Fruit fly (Drosophila melanogaster) whole organism, wandering third instar larva: ENCODE data around the gene CG42784.

Experiments used
- Hr78 ChIP-seq: fragments of >200 bp; optimal IDR thresholded peaks from 2 replicates; lab custom pipeline; 2017; ENCODE audit warnings: missing biosample characterization, missing genetic modification characterization
- Mio ChIP-seq: sonication (Bioruptor generic); optimal IDR thresholded peaks from 2 replicates; lab custom pipeline; 2016; ENCODE audit warnings: missing biosample characterization, missing genetic modification characterization
- Sp1 ChIP-seq: fragments of 200-800 bp; sonication (Bioruptor generic); optimal IDR thresholded peaks from 3 replicates; lab custom pipeline; 2019; ENCODE audit warnings: missing biosample characterization, mild to moderate bottlenecking, missing genetic modification characterization, moderate library complexity
- fru ChIP-seq: fragments of 200-800 bp; sonication (Bioruptor generic); optimal IDR thresholded peaks from 3 replicates; lab custom pipeline; 2016; ENCODE audit warnings: missing biosample characterization, mild to moderate bottlenecking, missing genetic modification characterization
- h ChIP-seq: fragments of 200-800 bp; sonication (Bioruptor generic); optimal IDR thresholded peaks from 3 replicates; lab custom pipeline; 2016; ENCODE audit warnings: missing biosample characterization, mild to moderate bottlenecking, missing genetic modification characterization
- psq ChIP-seq: fragments of 200-800 bp; sonication (Bioruptor generic); optimal IDR thresholded peaks from 3 replicates; lab custom pipeline; 2017; ENCODE audit warnings: missing biosample characterization, mild to moderate bottlenecking, missing genetic modification characterization, moderate library complexity
- sage ChIP-seq: fragments of 200-800 bp; sonication (Bioruptor generic); optimal IDR thresholded peaks from 2 replicates; lab custom pipeline; 2016; ENCODE audit warnings: missing biosample characterization, mild to moderate bottlenecking, missing genetic modification characterization

DNA sequence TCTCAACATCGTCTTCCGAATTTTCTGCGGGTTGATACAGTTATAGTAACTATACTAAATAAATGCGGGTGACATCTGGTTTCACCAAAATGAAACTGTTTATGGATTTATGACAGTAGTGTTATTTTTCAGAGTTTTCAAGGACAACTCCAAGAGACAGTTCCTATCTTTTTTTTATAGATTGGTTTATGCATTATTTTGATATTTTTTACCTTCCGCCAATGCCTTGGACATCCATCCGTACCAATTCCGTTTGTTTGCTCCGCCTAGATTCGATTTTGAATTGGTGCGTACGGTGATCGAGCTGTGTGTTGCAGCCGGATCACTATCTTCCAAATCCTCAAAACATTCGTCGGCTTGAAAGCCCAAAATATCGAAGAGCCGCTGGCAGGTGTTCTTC, 126.7 kb downstream of the CG42784 start, which contains the start of gene CG16853:
- TF ChIP-seq h (GFP tag; lab: Kevin White, UChicago): no peak
- no peak for TF ChIP-seq Hr78
- no peak for TF ChIP-seq fru
- no peak for TF ChIP-seq psq (GFP tag; lab: Kevin White, UChicago)
- no peak for TF ChIP-seq Sp1 (GFP tag; lab: Kevin White, UChicago)
- TF ChIP-seq sage (GFP tag; lab: Kevin White, UChicago): no peak
- no peak for TF ChIP-seq Mio (GFP tag; lab: Kevin White, UChicago)
